Fruit fly (Drosophila melanogaster): ENCODE measurements around the gene Eip75B.

Eip75B gene

DNA sequence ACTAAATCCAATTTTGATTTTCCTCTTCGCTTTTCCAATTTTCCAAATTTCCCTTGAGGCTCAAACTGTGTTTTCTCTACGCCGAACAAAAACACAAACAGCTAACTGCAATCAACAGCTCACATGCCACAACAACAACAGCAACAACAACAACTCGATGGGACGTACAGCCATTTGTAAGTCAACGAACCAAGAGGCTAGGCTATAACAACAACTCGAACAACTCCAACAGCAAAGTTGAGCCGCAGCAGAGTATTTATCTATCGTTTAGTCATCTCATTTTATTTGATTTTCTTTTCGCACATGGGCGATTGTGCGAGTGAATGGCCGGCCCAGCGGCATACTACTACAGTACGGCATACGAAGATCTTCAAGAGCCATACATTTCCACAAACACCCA is 51.7 kb downstream of the Eip75B start:
- TF ChIP-seq Hr78 (GFP tag; optimal IDR thresholded peaks at IDR 0.05) = no peak
- no peak for TF ChIP-seq HLH106 (tag; optimal IDR thresholded peaks at IDR 0.05)
- TF ChIP-seq dmrt93B (GFP tag; optimal IDR thresholded peaks at IDR 0.05) = peak; percentile 5
- TF ChIP-seq dsf (GFP tag; optimal IDR thresholded peaks at IDR 0.05; ENCODE audit: borderline replicate concordance) = no peak
- TF ChIP-seq brk (GFP tag; optimal IDR thresholded peaks at IDR 0.05) = no peak
- no peak for TF ChIP-seq h (GFP tag; optimal IDR thresholded peaks at IDR 0.05)
- TF ChIP-seq Dif (GFP tag; optimal IDR thresholded peaks at IDR 0.05; ENCODE audit: partially characterized antibody) = no peak
- TF ChIP-seq rgr (GFP tag; optimal IDR thresholded peaks at IDR 0.05) = no peak
- no peak for TF ChIP-seq jim (GFP tag; optimal IDR thresholded peaks at IDR 0.05)
- TF ChIP-seq Mio (GFP tag; optimal IDR thresholded peaks at IDR 0.05) = no peak
- peak; percentile 31 for TF ChIP-seq Dfd (GFP tag; optimal IDR thresholded peaks at IDR 0.05)
- TF ChIP-seq sage (GFP tag; optimal IDR thresholded peaks at IDR 0.05) = no peak
- no peak for TF ChIP-seq br (GFP tag; optimal IDR thresholded peaks at IDR 0.05)
- no peak for TF ChIP-seq pan (optimal IDR thresholded peaks at IDR 0.05)

DNA sequence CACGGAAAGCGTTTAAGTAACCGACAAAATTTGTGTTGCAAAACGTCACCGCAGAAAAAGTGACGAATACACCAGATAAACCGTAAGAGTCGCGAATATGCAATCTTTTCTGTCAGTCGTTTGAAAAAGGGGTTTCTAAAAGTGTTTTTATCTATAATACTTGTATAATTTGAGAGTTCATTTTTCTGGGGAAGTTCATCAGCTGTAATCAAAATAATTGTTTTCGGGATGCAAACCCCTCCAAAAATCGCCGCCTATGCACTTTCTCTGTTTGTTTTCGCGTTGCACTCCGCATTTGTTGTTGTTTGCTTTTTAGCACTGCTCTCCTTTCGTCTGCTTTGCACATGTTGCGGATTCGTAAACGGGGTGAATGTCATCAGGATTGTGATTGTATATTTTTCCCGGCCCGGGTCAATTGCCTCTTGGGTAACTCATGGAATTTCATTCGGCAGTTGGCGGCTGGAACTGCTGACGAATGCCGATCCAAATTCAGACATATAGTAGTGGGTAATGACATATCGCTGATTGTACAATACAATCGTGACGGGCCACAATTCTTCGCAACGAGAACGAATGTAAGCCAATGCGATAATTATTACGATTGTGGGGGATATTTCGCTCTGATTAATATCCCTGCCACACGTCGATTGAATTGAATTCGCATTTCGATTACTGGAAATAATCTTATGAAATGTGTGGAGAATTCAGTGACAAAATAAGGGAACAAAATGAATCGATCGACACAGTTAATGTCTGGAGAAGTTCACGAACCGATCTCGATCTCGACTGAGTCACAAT is 52.6 kb downstream of the Eip75B start:
- TF ChIP-seq Myc (optimal IDR thresholded peaks at IDR 0.05) (no peak), OdsH (GFP tag; optimal IDR thresholded peaks at IDR 0.05) (peak; percentile 100), Sp1 (GFP tag; optimal IDR thresholded peaks at IDR 0.05) (peak; percentile 99), Abd-B (GFP tag; optimal IDR thresholded peaks at IDR 0.05) (no peak), psq (GFP tag; optimal IDR thresholded peaks at IDR 0.05) (peak; percentile 100), CrebA (GFP tag; optimal IDR thresholded peaks at IDR 0.05; ENCODE audit: borderline replicate concordance) (no peak), N (GFP tag; optimal IDR thresholded peaks at IDR 0.05) (no peak), Dfd (GFP tag; optimal IDR thresholded peaks at IDR 0.05) (peak; percentile 59), Rel (GFP tag; optimal IDR thresholded peaks at IDR 0.05) (peak; percentile 96), Rel (tag; optimal IDR thresholded peaks at IDR 0.05) (peak; percentile 90), dl (GFP tag; optimal IDR thresholded peaks at IDR 0.05; ENCODE audit: insufficient read depth in 1 of 2, partially characterized antibody in 2 of 2) (no peak), GATAd (GFP tag; optimal IDR thresholded peaks at IDR 0.05) (peak; percentile 97), CG32264 (GFP tag; optimal IDR thresholded peaks at IDR 0.05) (peak; percentile 99), Vsx2 (GFP tag; optimal IDR thresholded peaks at IDR 0.05; ENCODE audit: partially characterized antibody) (no peak), lola (GFP tag; optimal IDR thresholded peaks at IDR 0.05) (no peak), foxo (GFP tag; optimal IDR thresholded peaks at IDR 0.05) (peak; percentile 97 to 98), Mio (GFP tag; optimal IDR thresholded peaks at IDR 0.05) (peak; percentile 93), sv (GFP tag; optimal IDR thresholded peaks at IDR 0.05) (no peak), rgr (GFP tag; optimal IDR thresholded peaks at IDR 0.05) (peak; percentile 99), dmrt93B (GFP tag; optimal IDR thresholded peaks at IDR 0.05) (peak; percentile 99), woc (GFP tag; optimal IDR thresholded peaks at IDR 0.05) (peak; percentile 98), fru (GFP tag; optimal IDR thresholded peaks at IDR 0.05) (peak; percentile 93), brk (GFP tag; optimal IDR thresholded peaks at IDR 0.05) (peak; percentile 98), sage (GFP tag; optimal IDR thresholded peaks at IDR 0.05) (peak; percentile 99), Hr83 (GFP tag; optimal IDR thresholded peaks at IDR 0.05; ENCODE audit: poor library complexity, severe bottlenecking) (peak; percentile 99), tai (GFP tag; optimal IDR thresholded peaks at IDR 0.05) (peak; percentile 99), h (GFP tag; optimal IDR thresholded peaks at IDR 0.05) (peak; percentile 100), Dif (GFP tag; optimal IDR thresholded peaks at IDR 0.05; ENCODE audit: partially characterized antibody) (no peak), Hr78 (GFP tag; optimal IDR thresholded peaks at IDR 0.05) (no peak), usp (GFP tag; optimal IDR thresholded peaks at IDR 0.05) (no peak), HLH106 (tag; optimal IDR thresholded peaks at IDR 0.05) (peak; percentile 99), Hnf4 (GFP tag; optimal IDR thresholded peaks at IDR 0.05) (peak; percentile 99), jim (GFP tag; optimal IDR thresholded peaks at IDR 0.05) (peak; percentile 74), ey (GFP tag; optimal IDR thresholded peaks at IDR 0.05) (peak; percentile 99), dsf (GFP tag; optimal IDR thresholded peaks at IDR 0.05; ENCODE audit: borderline replicate concordance) (peak; percentile 97), CG9705 (GFP tag; optimal IDR thresholded peaks at IDR 0.05) (peak; percentile 96), br (GFP tag; optimal IDR thresholded peaks at IDR 0.05) (peak; percentile 100), pan (optimal IDR thresholded peaks at IDR 0.05) (no peak), Jra (GFP tag; optimal IDR thresholded peaks at IDR 0.05) (peak; percentile 99)
